Fruit fly (Drosophila melanogaster) whole organism, adult: ENCODE data around the gene CG14104.
A peak's percentile ranks its signal among the peaks of the same experiment; 100 is the strongest.

Experiments used
- CG11617 ChIP-seq: fragments of 200-800 bp; sonication (Bioruptor generic); optimal IDR thresholded peaks from 2 replicates; lab custom pipeline; 2017; ENCODE audit warnings: mild to moderate bottlenecking, missing biosample characterization, missing genetic modification reagents, missing genetic modification characterization
- CG12768 ChIP-seq: fragments of 200-800 bp; sonication (Bioruptor generic); optimal IDR thresholded peaks from 2 replicates; lab custom pipeline; 2017; ENCODE audit warnings: missing biosample characterization, missing genetic modification characterization, mild to moderate bottlenecking, moderate library complexity, missing genetic modification reagents
- CG1620 ChIP-seq: fragments of 200-800 bp; sonication (Bioruptor generic); optimal IDR thresholded peaks from 2 replicates; lab custom pipeline; 2016; ENCODE audit warnings: missing biosample characterization, missing genetic modification characterization
- CG5204 ChIP-seq: fragments of 200-800 bp; sonication (Bioruptor generic); optimal IDR thresholded peaks from 2 replicates; lab custom pipeline; 2016; ENCODE audit warnings: missing biosample characterization, missing genetic modification characterization
- CG7045 ChIP-seq: fragments of 200-800 bp; sonication (Bioruptor generic); optimal IDR thresholded peaks from 2 replicates; lab custom pipeline; 2017; ENCODE audit warnings: missing biosample characterization, mild to moderate bottlenecking, missing genetic modification characterization
- CG7101 ChIP-seq: fragments of 200-800 bp; sonication (Bioruptor generic); optimal IDR thresholded peaks from 2 replicates; lab custom pipeline; 2018; ENCODE audit warnings: missing biosample characterization, mild to moderate bottlenecking, missing genetic modification characterization, moderate library complexity
- Clk ChIP-seq: fragments of 200-800 bp; sonication (Bioruptor generic); optimal IDR thresholded peaks from 2 replicates; lab custom pipeline; 2017; ENCODE audit warnings: missing biosample characterization, missing genetic modification characterization
- Crg-1 ChIP-seq: fragments of 200-800 bp; sonication (Bioruptor generic); optimal IDR thresholded peaks from 2 replicates; lab custom pipeline; 2016; ENCODE audit warnings: missing biosample characterization, missing genetic modification characterization
- Mnt ChIP-seq: fragments of 200-800 bp; sonication (Bioruptor generic); optimal IDR thresholded peaks from 2 replicates; lab custom pipeline; 2016; ENCODE audit warnings: missing biosample characterization, mild to moderate bottlenecking, missing genetic modification characterization
- kay ChIP-seq: fragments of 200-800 bp; sonication (Bioruptor generic); peaks from one replicate; lab custom pipeline; 2016; ENCODE audit warnings: missing biosample characterization, missing genetic modification characterization, borderline replicate concordance
- pad ChIP-seq: fragments of 200-800 bp; sonication (Bioruptor generic); optimal IDR thresholded peaks from 3 replicates; lab custom pipeline; 2017; ENCODE audit warnings: missing biosample characterization, missing genetic modification characterization, mild to moderate bottlenecking, moderate library complexity, missing genetic modification reagents

dm6 chr3L:19807103-19807502, at the start of gene CG14104, which contains the start of gene Kap-alpha1:
- TF ChIP-seq pad (GFP tag; lab: Kevin White, UChicago) (no peak), Crg-1 (GFP tag; lab: Kevin White, UChicago) (peak; percentile 26), kay (GFP tag; lab: Kevin White, UChicago) (no peak), CG5204 (GFP tag; lab: Kevin White, UChicago) (no peak), Mnt (GFP tag; lab: Kevin White, UChicago) (peak; percentile 76), CG12768 (GFP tag; lab: Kevin White, UChicago) (no peak), Clk (GFP tag; lab: Kevin White, UChicago) (no peak), CG7045 (GFP tag; lab: Kevin White, UChicago) (no peak), CG1620 (GFP tag; lab: Kevin White, UChicago) (no peak), CG7101 (tag; lab: Kevin White, UChicago) (no peak), CG11617 (GFP tag; lab: Kevin White, UChicago) (peak; percentile 7)
